Fruit fly (Drosophila melanogaster) whole organism, embryonic: ENCODE data around the gene CG6959.
A peak's percentile ranks its signal among the peaks of the same experiment; 100 is the strongest.

Experiments
- Bteb2 ChIP-seq: fragments of 200-800 bp; sonication (Bioruptor generic); optimal IDR thresholded peaks from 2 replicates; lab custom pipeline; 2016; ENCODE audit warnings: missing biosample characterization, missing genetic modification characterization
- CG10543 ChIP-seq: fragments of 200-800 bp; sonication (Bioruptor generic); optimal IDR thresholded peaks from 3 replicates; lab custom pipeline; 2017; ENCODE audit warnings: missing biosample characterization, mild to moderate bottlenecking, missing genetic modification characterization, moderate library complexity
- CG11456 ChIP-seq: fragments of 200-800 bp; sonication (Bioruptor generic); IDR thresholded peaks from 3 replicates; pipeline ENCODE4 v1.3.6; 2022; ENCODE audit warnings: missing biosample characterization, missing genetic modification characterization
- CG1233 ChIP-seq: fragments of 200-800 bp; sonication (Bioruptor generic); optimal IDR thresholded peaks from 4 replicates; lab custom pipeline; 2018; ENCODE audit warnings: missing biosample characterization, mild to moderate bottlenecking, missing genetic modification characterization
- CG1529 ChIP-seq: fragments of 200-800 bp; sonication (Bioruptor generic); optimal IDR thresholded peaks from 3 replicates; lab custom pipeline; 2018; ENCODE audit warnings: missing biosample characterization, missing genetic modification characterization
- CG1647 ChIP-seq: fragments of 200-800 bp; sonication (Bioruptor generic); optimal IDR thresholded peaks from 3 replicates; lab custom pipeline; 2016; ENCODE audit warnings: missing biosample characterization, missing genetic modification characterization
- CG16863 ChIP-seq: fragments of 200-800 bp; sonication (Bioruptor generic); optimal IDR thresholded peaks from 3 replicates; lab custom pipeline; 2016; ENCODE audit warnings: missing biosample characterization, missing genetic modification characterization
- CG18011 ChIP-seq: fragments of 200-800 bp; sonication (Bioruptor generic); optimal IDR thresholded peaks from 2 replicates; lab custom pipeline; 2017; ENCODE audit warnings: missing biosample characterization, missing genetic modification characterization, mild to moderate bottlenecking, moderate library complexity, missing genotype
- CG2678 ChIP-seq: fragments of 200-800 bp; sonication (Bioruptor generic); optimal IDR thresholded peaks from 3 replicates; lab custom pipeline; 2019; ENCODE audit warnings: missing biosample characterization, mild to moderate bottlenecking, missing genetic modification characterization, moderate library complexity
- CG30020 ChIP-seq: fragments of 200-800 bp; optimal IDR thresholded peaks from 2 replicates; lab custom pipeline; 2019; ENCODE audit warnings: missing biosample characterization, mild to moderate bottlenecking, missing genetic modification characterization, moderate library complexity
- CG43689 ChIP-seq: fragments of 200-800 bp; sonication (Bioruptor generic); IDR thresholded peaks from 2 replicates; pipeline ENCODE4 v1.3.6; 2022; ENCODE audit warnings: missing biosample characterization, missing genetic modification characterization
- CG4854 ChIP-seq: fragments of 200-800 bp; sonication (Bioruptor generic); optimal IDR thresholded peaks from 2 replicates; lab custom pipeline; 2016; ENCODE audit warnings: missing biosample characterization, missing genetic modification characterization, inconsistent platforms
- CG6683 ChIP-seq: fragments of 200-800 bp; sonication (Bioruptor generic); optimal IDR thresholded peaks from 2 replicates; lab custom pipeline; 2017; ENCODE audit warnings: missing biosample characterization, mild to moderate bottlenecking, missing genetic modification characterization, missing genetic modification reagents
- CG6854 ChIP-seq: fragments of 200-800 bp; sonication (Bioruptor generic); optimal IDR thresholded peaks from 3 replicates; lab custom pipeline; 2017; ENCODE audit warnings: missing biosample characterization, mild to moderate bottlenecking, missing genetic modification characterization
- CG8944 ChIP-seq: fragments of 200-800 bp; sonication (Bioruptor generic); optimal IDR thresholded peaks from 3 replicates; lab custom pipeline; 2016; ENCODE audit warnings: missing biosample characterization, missing genetic modification characterization
- CG9797 ChIP-seq: fragments of 200-800 bp; sonication (Bioruptor generic); optimal IDR thresholded peaks from 3 replicates; lab custom pipeline; 2018; ENCODE audit warnings: missing biosample characterization, mild to moderate bottlenecking, missing genetic modification characterization
- CG9817 ChIP-seq: fragments of 200-800 bp; sonication (Bioruptor generic); optimal IDR thresholded peaks from 2 replicates; lab custom pipeline; 2018; ENCODE audit warnings: missing biosample characterization, mild to moderate bottlenecking, missing genetic modification characterization, moderate library complexity
- CG9876 ChIP-seq: fragments of 200-800 bp; sonication (Bioruptor generic); optimal IDR thresholded peaks from 2 replicates; lab custom pipeline; 2016; ENCODE audit warnings: missing biosample characterization, missing genetic modification characterization
- CG9932 ChIP-seq: fragments of 200-800 bp; sonication (Bioruptor generic); IDR thresholded peaks from 2 replicates; pipeline ENCODE4 v1.3.6; 2022; ENCODE audit warnings: missing biosample characterization, missing genetic modification characterization
- Dfd ChIP-seq, 2 experiments: fragments of >200 bp; optimal IDR thresholded peaks; 2 replicates each; lab custom pipeline; 2017; ENCODE audit warnings: missing biosample characterization in 2 of 2, missing genetic modification characterization in 2 of 2
- Ets65A ChIP-seq: fragments of 200-800 bp; sonication (Bioruptor generic); peaks from one replicate; lab custom pipeline; 2016; ENCODE audit warnings: missing biosample characterization, missing genetic modification characterization
- Jarid2 ChIP-seq: fragments of 200-800 bp; sonication (Bioruptor generic); optimal IDR thresholded peaks from 3 replicates; lab custom pipeline; 2017; ENCODE audit warnings: mild to moderate bottlenecking, missing biosample characterization, missing genetic modification reagents, missing genetic modification characterization
- Mes4 ChIP-seq: fragments of 200-800 bp; sonication (Bioruptor generic); optimal IDR thresholded peaks from 2 replicates; lab custom pipeline; 2016; ENCODE audit warnings: missing biosample characterization, missing genetic modification characterization
- Neu2 ChIP-seq: fragments of 200-800 bp; sonication (Bioruptor generic); optimal IDR thresholded peaks from 3 replicates; lab custom pipeline; 2016; ENCODE audit warnings: missing biosample characterization, missing genetic modification characterization, borderline replicate concordance
- Oaz ChIP-seq: fragments of 200-800 bp; sonication (Bioruptor generic); IDR thresholded peaks from 2 replicates; pipeline ENCODE4 v1.3.6; 2022; ENCODE audit warnings: missing biosample characterization, missing genetic modification characterization
- Sin3A ChIP-seq: fragments of >200 bp; optimal IDR thresholded peaks from 2 replicates; lab custom pipeline; 2018
- Trl ChIP-seq, 3 experiments: fragments of >200 bp in 2 of 3; fragments of 200-800 bp in 1 of 3; sonication (Bioruptor generic) in 1 of 3; optimal IDR thresholded peaks; 2 replicates in 1 of 3; 3 replicates in 2 of 3; lab custom pipeline; 2016 to 2017; ENCODE audit warnings: missing biosample characterization in 1 of 3, missing genetic modification characterization in 1 of 3
- amos ChIP-seq: fragments of 200-800 bp; sonication (Bioruptor generic); IDR thresholded peaks from 2 replicates; pipeline ENCODE4 v1.3.6; 2022; ENCODE audit warnings: missing biosample characterization, missing genetic modification characterization; ENCODE audit not compliant: partially characterized antibody
- ara ChIP-seq: fragments of 200-800 bp; sonication (Bioruptor generic); IDR thresholded peaks from 2 replicates; pipeline ENCODE4 v1.3.6; 2022; ENCODE audit warnings: missing biosample characterization, missing genetic modification characterization
- danr ChIP-seq: fragments of 200-800 bp; sonication (Bioruptor generic); IDR thresholded peaks from 2 replicates; pipeline ENCODE4 v1.3.6; 2022; ENCODE audit warnings: missing biosample characterization, missing genetic modification characterization
- dmrt11E ChIP-seq: fragments of 200-800 bp; sonication (Bioruptor generic); optimal IDR thresholded peaks from 3 replicates; lab custom pipeline; 2018; ENCODE audit warnings: missing biosample characterization, mild to moderate bottlenecking, missing genetic modification characterization, moderate library complexity
- dmrt99B ChIP-seq: fragments of 200-800 bp; sonication (Bioruptor generic); optimal IDR thresholded peaks from 2 replicates; lab custom pipeline; 2018; ENCODE audit warnings: missing biosample characterization, mild to moderate bottlenecking, missing genetic modification characterization, moderate library complexity
- ems ChIP-seq: fragments of 200-800 bp; sonication (Bioruptor generic); optimal IDR thresholded peaks from 3 replicates; lab custom pipeline; 2016; ENCODE audit warnings: missing biosample characterization, missing genetic modification characterization
- en ChIP-seq: fragments of 200-800 bp; sonication (Bioruptor generic); optimal IDR thresholded peaks from 2 replicates; lab custom pipeline; 2016; ENCODE audit warnings: missing biosample characterization, missing genetic modification characterization
- exex ChIP-seq: fragments of 200-800 bp; sonication (Bioruptor generic); optimal IDR thresholded peaks from 4 replicates; lab custom pipeline; 2018; ENCODE audit warnings: missing biosample characterization, mild to moderate bottlenecking, missing genetic modification characterization, moderate library complexity
- fd3F ChIP-seq: fragments of 200-800 bp; sonication (Bioruptor generic); optimal IDR thresholded peaks from 2 replicates; lab custom pipeline; 2018; ENCODE audit warnings: missing biosample characterization, mild to moderate bottlenecking, missing genetic modification characterization, moderate library complexity
- fd96Cb ChIP-seq: fragments of 200-800 bp; sonication (Bioruptor generic); optimal IDR thresholded peaks from 2 replicates; lab custom pipeline; 2018; ENCODE audit warnings: missing biosample characterization, mild to moderate bottlenecking, missing genetic modification characterization, moderate library complexity
- her ChIP-seq: fragments of 200-800 bp; sonication (Bioruptor generic); optimal IDR thresholded peaks from 2 replicates; lab custom pipeline; 2016; ENCODE audit warnings: missing biosample characterization, missing genetic modification characterization
- klu ChIP-seq: fragments of 200-800 bp; sonication (Bioruptor generic); IDR thresholded peaks from 2 replicates; pipeline ENCODE4 v1.3.6; 2022; ENCODE audit warnings: missing biosample characterization, missing genetic modification characterization
- nmo ChIP-seq: fragments of 200-800 bp; sonication (Bioruptor generic); optimal IDR thresholded peaks from 2 replicates; lab custom pipeline; 2018; ENCODE audit warnings: missing biosample characterization, mild to moderate bottlenecking, missing genetic modification characterization, moderate library complexity
- phol ChIP-seq: fragments of 200-800 bp; sonication (Bioruptor generic); optimal IDR thresholded peaks from 3 replicates; lab custom pipeline; 2018; ENCODE audit warnings: missing biosample characterization, mild to moderate bottlenecking, missing genetic modification characterization, moderate library complexity
- prd ChIP-seq, 3 experiments: fragments of >200 bp in 2 of 3; fragments of 200-800 bp in 1 of 3; sonication (Bioruptor generic) in 1 of 3; optimal IDR thresholded peaks in 2 of 3; IDR thresholded peaks in 1 of 3; 2 replicates in 2 of 3; 3 replicates in 1 of 3; pipeline versions ENCODE4 v1.3.6 to Lab custom; 2017 to 2022; ENCODE audit warnings: missing biosample characterization in 1 of 3, missing genetic modification characterization in 1 of 3
- psq ChIP-seq: fragments of 200-800 bp; sonication (Bioruptor generic); optimal IDR thresholded peaks from 2 replicates; lab custom pipeline; 2017; ENCODE audit warnings: missing biosample characterization, missing genetic modification characterization
- salm ChIP-seq: fragments of 200-800 bp; sonication (Bioruptor generic); optimal IDR thresholded peaks from 2 replicates; lab custom pipeline; 2018; ENCODE audit warnings: missing biosample characterization, mild to moderate bottlenecking, missing genetic modification characterization
- shn ChIP-seq: fragments of 200-800 bp; sonication (Bioruptor generic); optimal IDR thresholded peaks from 3 replicates; lab custom pipeline; 2016; ENCODE audit warnings: missing biosample characterization, missing genetic modification characterization
- sqz ChIP-seq: fragments of 200-800 bp; sonication (Bioruptor generic); optimal IDR thresholded peaks from 3 replicates; lab custom pipeline; 2018; ENCODE audit warnings: missing biosample characterization, mild to moderate bottlenecking, missing genetic modification characterization
- stwl ChIP-seq: fragments of 200-800 bp; sonication (Bioruptor generic); optimal IDR thresholded peaks from 3 replicates; lab custom pipeline; 2018; ENCODE audit warnings: missing biosample characterization, mild to moderate bottlenecking, missing genetic modification characterization, moderate library complexity
- tio ChIP-seq: fragments of 200-800 bp; sonication (Bioruptor generic); optimal IDR thresholded peaks from 2 replicates; lab custom pipeline; 2017; ENCODE audit warnings: missing biosample characterization, missing genetic modification characterization, inconsistent platforms
- toy ChIP-seq: fragments of 200-800 bp; sonication (Bioruptor generic); IDR thresholded peaks from 2 replicates; pipeline ENCODE4 v1.3.6; 2022; ENCODE audit warnings: missing biosample characterization, missing genetic modification characterization
- zfh1 ChIP-seq: fragments of 200-800 bp; sonication (Bioruptor generic); IDR thresholded peaks from 3 replicates; pipeline ENCODE4 v1.3.6; 2022; ENCODE audit warnings: missing biosample characterization, missing genetic modification characterization

The CG6959 gene

dm6 chr3R:11773325-11773998 is 95.8 kb downstream of the CG6959 start (continued):
- TF ChIP-seq CG11456 (GFP tag; lab: Robert Waterston, UW), result no peak
- TF ChIP-seq Ets65A (GFP tag; lab: Kevin White, UChicago), result no peak
- no peak for TF ChIP-seq shn (GFP tag; lab: Kevin White, UChicago)
- no peak for TF ChIP-seq ara
- peak; percentile 90 to 99 for TF ChIP-seq Trl (optimal IDR thresholded peaks at IDR 0.05; lab: Kevin White, UChicago)
- TF ChIP-seq Trl (GFP tag; optimal IDR thresholded peaks at IDR 0.05; lab: Kevin White, UChicago), result peak; percentile 31
- TF ChIP-seq toy (GFP tag; lab: Robert Waterston, UW), result no peak
- TF ChIP-seq amos (GFP tag; lab: Robert Waterston, UW), result no peak
- no peak for TF ChIP-seq Neu2 (GFP tag; lab: Kevin White, UChicago)
- TF ChIP-seq CG43689 (GFP tag; lab: Robert Waterston, UW), result no peak
- TF ChIP-seq CG1233 (GFP tag; lab: Kevin White, UChicago), result no peak
- peak; percentile 8 for TF ChIP-seq dmrt11E
- TF ChIP-seq Bteb2 (GFP tag; lab: Kevin White, UChicago), result no peak
- TF ChIP-seq en, result no peak
- no peak for TF ChIP-seq psq (GFP tag; lab: Kevin White, UChicago)
- TF ChIP-seq CG2678 (tag; lab: Kevin White, UChicago), result no peak
- no peak for TF ChIP-seq CG1529 (GFP tag; lab: Kevin White, UChicago)
- TF ChIP-seq CG9932 (GFP tag; lab: Robert Waterston, UW), result no peak
- TF ChIP-seq nmo, result no peak
- no peak for TF ChIP-seq tio (GFP tag; lab: Kevin White, UChicago)
- TF ChIP-seq danr (GFP tag; lab: Robert Waterston, UW), result no peak
- TF ChIP-seq CG30020 (tag; lab: Kevin White, UChicago), result no peak
- TF ChIP-seq Jarid2 (GFP tag; lab: Kevin White, UChicago), result no peak
- TF ChIP-seq fd3F (GFP tag; lab: Kevin White, UChicago), result no peak
- TF ChIP-seq stwl (tag; lab: Kevin White, UChicago), result no peak
- no peak for TF ChIP-seq ems (GFP tag; lab: Kevin White, UChicago)
- TF ChIP-seq exex (tag; lab: Kevin White, UChicago), result no peak
- TF ChIP-seq CG9876 (GFP tag; lab: Kevin White, UChicago), result no peak
- no peak for TF ChIP-seq sqz (GFP tag; lab: Kevin White, UChicago)
- no peak for TF ChIP-seq salm (tag; lab: Kevin White, UChicago)
- TF ChIP-seq Mes4, result no peak
- no peak for TF ChIP-seq CG18011 (GFP tag; lab: Kevin White, UChicago)
- TF ChIP-seq Oaz (GFP tag; lab: Robert Waterston, UW), result no peak
- TF ChIP-seq CG8944 (GFP tag; lab: Kevin White, UChicago), result no peak
- TF ChIP-seq CG9817 (tag; lab: Kevin White, UChicago), result no peak
- TF ChIP-seq CG16863, result no peak
- TF ChIP-seq CG10543, result no peak
- no peak for TF ChIP-seq Dfd (GFP tag; optimal IDR thresholded peaks at IDR 0.05; lab: Kevin White, UChicago)
- TF ChIP-seq dmrt99B (tag; lab: Kevin White, UChicago), result no peak
- no peak for TF ChIP-seq fd96Cb (tag; lab: Kevin White, UChicago)
- no peak for TF ChIP-seq zfh1 (GFP tag; lab: Robert Waterston, UW)
- no peak for TF ChIP-seq prd (optimal IDR thresholded peaks at IDR 0.05; lab: Kevin White, UChicago)
- no peak for TF ChIP-seq prd (GFP tag; IDR thresholded peaks at IDR 0.05; lab: Robert Waterston, UW)
- no peak for TF ChIP-seq phol (tag; lab: Kevin White, UChicago)
- TF ChIP-seq Sin3A (lab: Kevin White, UChicago), result no peak
- peak; percentile 10 for TF ChIP-seq her (GFP tag; lab: Kevin White, UChicago)
- TF ChIP-seq CG1647 (GFP tag; lab: Kevin White, UChicago), result no peak
- TF ChIP-seq klu (GFP tag; lab: Robert Waterston, UW), result no peak
- TF ChIP-seq CG4854 (GFP tag; lab: Kevin White, UChicago), result no peak
- no peak for TF ChIP-seq CG6854 (GFP tag; lab: Kevin White, UChicago)
- TF ChIP-seq CG6683 (GFP tag; lab: Kevin White, UChicago), result no peak
- no peak for TF ChIP-seq CG9797 (GFP tag; lab: Kevin White, UChicago)
